Worm (Caenorhabditis elegans) whole organism, L4 larva: ENCODE results near the gene C53C11.1.

Experiments used
- ZK546.5 ChIP-seq, 2 experiments: sonication (generic microtip); optimal IDR thresholded peaks; 2 replicates each; lab custom pipeline; 2017; ENCODE audit warnings: missing biosample characterization in 2 of 2, missing genetic modification characterization in 2 of 2
- ctbp-1 ChIP-seq: fragments of 200-800 bp; sonication (Bioruptor generic); IDR thresholded peaks from 2 replicates; pipeline ENCODE4 v1.3.6; 2022; ENCODE audit warnings: missing genetic modification reagents, missing genetic modification characterization, missing compliant biosample characterization
- daf-8 ChIP-seq: fragments of 200-800 bp; sonication (Bioruptor generic); IDR thresholded peaks from 2 replicates; pipeline ENCODE4 v1.3.6; 2022; ENCODE audit warnings: missing genetic modification characterization, missing compliant biosample characterization
- dpl-1 ChIP-seq: fragments of 150-350 bp; optimal IDR thresholded peaks from 2 replicates; lab custom pipeline; 2014; ENCODE audit warnings: missing biosample characterization, missing genetic modification reagents, missing genetic modification characterization
- egl-27 ChIP-seq: sonication (generic microtip); optimal IDR thresholded peaks from 3 replicates; lab custom pipeline; 2017; ENCODE audit warnings: missing biosample characterization, missing genetic modification reagents, missing genetic modification characterization
- hlh-30 ChIP-seq: sonication (generic microtip); optimal IDR thresholded peaks from 2 replicates; lab custom pipeline; 2017; ENCODE audit warnings: antibody characterized with exemption, mild to moderate bottlenecking, missing genetic modification characterization, missing compliant biosample characterization; ENCODE audit not compliant: insufficient read depth
- lim-7 ChIP-seq: fragments of 200-800 bp; sonication (Bioruptor generic); IDR thresholded peaks from 2 replicates; pipeline ENCODE4 v1.3.6; 2022; ENCODE audit warnings: missing genetic modification characterization, missing compliant biosample characterization
- lin-13 ChIP-seq: fragments of 150-350 bp; optimal IDR thresholded peaks from 2 replicates; lab custom pipeline; 2014; ENCODE audit warnings: missing biosample characterization, missing genetic modification reagents, missing genetic modification characterization
- nhr-111 ChIP-seq: fragments of 200-800 bp; sonication (Bioruptor generic); optimal IDR thresholded peaks from 2 replicates; lab custom pipeline; 2018; ENCODE audit warnings: mild to moderate bottlenecking, missing genetic modification characterization, missing compliant biosample characterization
- nhr-28 ChIP-seq: fragments of 150-350 bp; optimal IDR thresholded peaks from 2 replicates; lab custom pipeline; 2014; ENCODE audit warnings: missing biosample characterization, missing genetic modification characterization
- snpc-4 ChIP-seq: fragments of 150-350 bp; optimal IDR thresholded peaks from 2 replicates; lab custom pipeline; 2014; ENCODE audit warnings: missing biosample characterization, missing genetic modification characterization
- unc-39 ChIP-seq: sonication (generic microtip); optimal IDR thresholded peaks from 2 replicates; lab custom pipeline; 2017; ENCODE audit warnings: missing biosample characterization, missing genetic modification characterization

ce11 chrX:17369514-17369913 is 28.9 kb downstream of the C53C11.1 start:
- TF ChIP-seq ZK546.5 (tag; optimal IDR thresholded peaks at IDR 0.05; lab: Kevin White, UChicago) = no peak
- no peak for TF ChIP-seq nhr-111
- TF ChIP-seq lin-13 (GFP tag; lab: Kevin White, UChicago) = no peak
- no peak for TF ChIP-seq dpl-1 (GFP tag; lab: Kevin White, UChicago)
- no peak for TF ChIP-seq egl-27 (tag; lab: Kevin White, UChicago)
- no peak for TF ChIP-seq lim-7 (GFP tag; lab: Robert Waterston, UW)
- TF ChIP-seq ctbp-1 = no peak
- TF ChIP-seq daf-8 (GFP tag; lab: Robert Waterston, UW) = no peak
- TF ChIP-seq snpc-4 (tag; lab: Kevin White, UChicago) = no peak
- no peak for TF ChIP-seq hlh-30
- no peak for TF ChIP-seq unc-39 (tag; lab: Kevin White, UChicago)
- TF ChIP-seq nhr-28 = no peak
